Fruit fly (Drosophila melanogaster) Kc167 (cell line): ENCODE data around the gene Itgbn.

Experiments used
- h ChIP-seq: fragments of >200 bp; optimal IDR thresholded peaks from 3 replicates; lab custom pipeline; 2018; ENCODE audit warnings: missing external identifiers
- insv ChIP-seq: fragments of >200 bp; optimal IDR thresholded peaks from 3 replicates; lab custom pipeline; 2018; ENCODE audit warnings: missing external identifiers
- psq ChIP-seq: fragments of >200 bp; optimal IDR thresholded peaks from 2 replicates; lab custom pipeline; 2017; ENCODE audit warnings: missing external identifiers

DNA sequence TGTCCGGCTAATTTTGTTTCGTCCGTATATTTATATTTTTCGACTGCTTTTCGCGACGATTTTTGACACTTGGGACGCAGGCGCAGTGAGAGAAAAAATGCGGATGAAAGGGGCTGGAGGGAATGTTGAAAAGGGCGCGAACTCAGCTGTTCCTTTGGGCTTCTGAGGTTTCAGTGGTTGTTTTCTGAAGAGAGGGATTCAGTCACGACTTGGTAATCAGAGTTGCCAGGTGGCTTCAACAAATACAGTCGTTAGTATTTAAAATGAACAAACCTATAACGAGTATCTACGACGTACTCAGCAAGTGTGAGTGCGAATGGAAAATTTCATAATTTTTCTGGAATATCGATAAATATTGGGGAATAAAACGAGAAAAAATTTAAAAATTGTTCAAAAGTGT is 18.6 kb downstream of the Itgbn start, which contains the start of gene CG9265:
- TF ChIP-seq psq (lab: Kevin White, UChicago) (no peak), h (lab: Kevin White, UChicago) (no peak), insv (lab: Kevin White, UChicago) (no peak)
